Worm (Caenorhabditis elegans): ENCODE measurements around the gene lact-9.

DNA sequence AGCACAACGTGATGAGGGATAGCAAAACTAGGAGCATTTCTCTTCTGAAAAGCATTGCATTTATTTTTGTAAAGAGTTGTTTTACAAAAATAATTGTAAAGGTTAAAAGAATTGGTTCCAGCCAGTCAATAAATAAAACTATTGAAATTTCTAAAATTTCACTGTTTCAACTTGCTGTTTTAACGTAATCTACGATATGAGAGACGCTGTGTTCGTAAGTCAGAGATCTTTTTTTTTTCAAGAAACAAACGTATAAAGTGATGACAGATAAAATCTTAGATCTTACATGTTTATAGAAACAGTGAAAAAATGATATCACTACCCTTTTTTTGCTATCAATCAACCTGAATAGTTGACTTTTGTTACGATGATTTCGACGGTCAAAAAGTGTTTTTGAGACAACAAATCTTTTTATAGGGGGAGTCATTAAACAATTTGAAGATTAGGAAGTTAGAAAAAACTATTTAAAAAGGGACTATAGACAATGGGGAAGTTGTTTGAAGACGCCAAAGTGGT lies 12.5 kb upstream of the lact-9 start, which contains the start of gene Y45F10D.6:
- TF ChIP-seq him-1 (tag; optimal IDR thresholded peaks at IDR 0.05) (no peak), W03F9.2 (tag; optimal IDR thresholded peaks at IDR 0.05) (no peak), dao-5 (tag; optimal IDR thresholded peaks at IDR 0.05) (no peak)

Data from whole organism, L4/young adult.